Worm (Caenorhabditis elegans) whole organism, mixed stage, embryonic: Measurements from ENCODE around the gene txt-5.

Experiments used
- M03D4.4 ChIP-seq: sonication (generic microtip); optimal IDR thresholded peaks from 2 replicates; lab custom pipeline; 2017; ENCODE audit warnings: mild to moderate bottlenecking, missing genetic modification characterization, missing compliant biosample characterization
- ceh-43 ChIP-seq: fragments of 200-800 bp; sonication (Bioruptor generic); optimal IDR thresholded peaks from 2 replicates; lab custom pipeline; 2018; ENCODE audit warnings: mild to moderate bottlenecking, missing genetic modification characterization, moderate library complexity, missing compliant biosample characterization
- ceh-83 ChIP-seq: fragments of 200-800 bp; sonication (Bioruptor generic); optimal IDR thresholded peaks from 2 replicates; lab custom pipeline; 2018; ENCODE audit warnings: mild to moderate bottlenecking, missing genetic modification characterization, missing compliant biosample characterization
- ces-1 ChIP-seq: fragments of 150-350 bp; optimal IDR thresholded peaks from 2 replicates; lab custom pipeline; 2014; ENCODE audit warnings: missing biosample characterization, missing genetic modification reagents, missing genetic modification characterization
- cnd-1 ChIP-seq: fragments of 200-800 bp; sonication (Bioruptor generic); optimal IDR thresholded peaks from 2 replicates; lab custom pipeline; 2018; ENCODE audit warnings: mild to moderate bottlenecking, missing genetic modification characterization, missing compliant biosample characterization
- drap-1 ChIP-seq: fragments of 200-800 bp; sonication (Bioruptor generic); optimal IDR thresholded peaks from 3 replicates; lab custom pipeline; 2018; ENCODE audit warnings: mild to moderate bottlenecking, missing genetic modification characterization, missing compliant biosample characterization
- flh-1 ChIP-seq: fragments of 200-800 bp; sonication (Bioruptor generic); optimal IDR thresholded peaks from 2 replicates; lab custom pipeline; 2018; ENCODE audit warnings: mild to moderate bottlenecking, missing genetic modification characterization, moderate library complexity, missing compliant biosample characterization
- ham-2 ChIP-seq: fragments of 200-800 bp; sonication (Bioruptor generic); optimal IDR thresholded peaks from 2 replicates; lab custom pipeline; 2018; ENCODE audit warnings: mild to moderate bottlenecking, missing genetic modification characterization, missing compliant biosample characterization
- hlh-1 ChIP-seq: fragments of 150-350 bp; optimal IDR thresholded peaks from 2 replicates; lab custom pipeline; 2014; ENCODE audit warnings: missing biosample characterization, missing genetic modification reagents, missing genetic modification characterization
- lin-13 ChIP-seq: fragments of 150-350 bp; optimal IDR thresholded peaks from 2 replicates; lab custom pipeline; 2014; ENCODE audit warnings: missing biosample characterization, missing genetic modification characterization
- lin-32 ChIP-seq: fragments of 200-800 bp; sonication (Bioruptor generic); optimal IDR thresholded peaks from 2 replicates; lab custom pipeline; 2018; ENCODE audit warnings: mild to moderate bottlenecking, missing genetic modification characterization, missing compliant biosample characterization
- lsy-2 ChIP-seq: fragments of 150-350 bp; optimal IDR thresholded peaks from 2 replicates; lab custom pipeline; 2014; ENCODE audit warnings: missing biosample characterization, missing genetic modification characterization
- mep-1 ChIP-seq: fragments of 150-350 bp; optimal IDR thresholded peaks from 2 replicates; lab custom pipeline; 2017; ENCODE audit warnings: missing biosample characterization, missing genetic modification reagents, missing genetic modification characterization, inconsistent platforms
- mls-2 ChIP-seq: sonication (generic microtip); optimal IDR thresholded peaks from 2 replicates; lab custom pipeline; 2016; ENCODE audit warnings: mild to moderate bottlenecking, missing genetic modification characterization, moderate library complexity, missing compliant biosample characterization
- nhr-12 ChIP-seq: fragments of 150-350 bp; optimal IDR thresholded peaks from 2 replicates; lab custom pipeline; 2014; ENCODE audit warnings: missing biosample characterization, missing genetic modification characterization
- nhr-237 ChIP-seq: fragments of 150-350 bp; optimal IDR thresholded peaks from 2 replicates; lab custom pipeline; 2014; ENCODE audit warnings: missing biosample characterization, missing genetic modification characterization
- nhr-28 ChIP-seq: fragments of 150-350 bp; optimal IDR thresholded peaks from 2 replicates; lab custom pipeline; 2014; ENCODE audit warnings: missing biosample characterization, missing genetic modification characterization
- nhr-76 ChIP-seq: sonication (generic microtip); optimal IDR thresholded peaks from 2 replicates; lab custom pipeline; 2017; ENCODE audit warnings: missing biosample characterization, missing genetic modification characterization
- pha-4 ChIP-seq: fragments of 150-350 bp; optimal IDR thresholded peaks from 2 replicates; lab custom pipeline; 2018; ENCODE audit warnings: missing biosample characterization, missing genetic modification reagents, missing genetic modification characterization
- sem-2 ChIP-seq: fragments of 200-800 bp; sonication (Bioruptor generic); optimal IDR thresholded peaks from 2 replicates; lab custom pipeline; 2018; ENCODE audit warnings: mild to moderate bottlenecking, missing genetic modification characterization, missing compliant biosample characterization
- snpc-4 ChIP-seq: fragments of 150-350 bp; optimal IDR thresholded peaks from 2 replicates; lab custom pipeline; 2014; ENCODE audit warnings: missing biosample characterization, missing genetic modification characterization
- sptf-1 ChIP-seq: sonication (generic microtip); optimal IDR thresholded peaks from 2 replicates; lab custom pipeline; 2017; ENCODE audit warnings: mild to moderate bottlenecking, missing genetic modification characterization, moderate library complexity, missing compliant biosample characterization
- tbx-8 ChIP-seq: fragments of 200-800 bp; sonication (Bioruptor generic); optimal IDR thresholded peaks from 2 replicates; lab custom pipeline; 2018; ENCODE audit warnings: mild to moderate bottlenecking, missing genetic modification characterization, moderate library complexity, missing compliant biosample characterization
- unc-120 ChIP-seq: sonication (generic microtip); optimal IDR thresholded peaks from 2 replicates; lab custom pipeline; 2017; ENCODE audit warnings: missing genetic modification characterization, missing compliant biosample characterization; ENCODE audit not compliant: poor library complexity, severe bottlenecking
- unc-39 ChIP-seq: fragments of 150-350 bp; optimal IDR thresholded peaks from 2 replicates; lab custom pipeline; 2014; ENCODE audit warnings: missing biosample characterization, missing genetic modification characterization
- unc-62 ChIP-seq: fragments of 150-350 bp; optimal IDR thresholded peaks from 2 replicates; lab custom pipeline; 2014; ENCODE audit warnings: missing biosample characterization, missing genetic modification reagents, missing genetic modification characterization
- zip-8 ChIP-seq: fragments of 150-350 bp; optimal IDR thresholded peaks from 2 replicates; lab custom pipeline; 2014; ENCODE audit warnings: missing biosample characterization, missing genetic modification characterization
- ztf-11 ChIP-seq: fragments of 150-350 bp; optimal IDR thresholded peaks from 2 replicates; lab custom pipeline; 2014; ENCODE audit warnings: missing biosample characterization, missing genetic modification characterization

The txt-5 gene

DNA sequence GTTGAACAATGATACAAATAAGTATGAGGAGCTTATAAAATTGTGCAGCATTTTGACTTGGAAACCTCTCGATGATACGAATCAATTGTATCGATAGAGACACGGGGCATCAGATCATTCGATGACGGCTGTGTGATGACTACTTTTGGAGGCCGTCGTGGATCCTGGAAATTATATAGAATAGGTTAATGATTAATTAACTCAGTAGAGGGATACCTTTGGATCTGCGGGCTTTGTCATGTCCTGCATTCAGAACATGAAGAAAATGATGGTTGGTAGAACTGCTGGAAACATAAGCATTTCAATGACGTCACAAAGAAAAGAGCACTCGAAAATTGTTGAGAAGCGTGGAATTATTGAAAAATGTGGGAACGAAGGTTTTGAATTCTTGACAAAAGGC lies 22.3 kb downstream of the txt-5 start, which contains the start of gene ZK742.6:
ZK742.6 (minus strand) TSS at position 342 of the 400 bp plus-strand sequence.
- no peak for TF ChIP-seq zip-8 (tag; lab: Kevin White, UChicago)
- TF ChIP-seq hlh-1 = no peak
- no peak for TF ChIP-seq pha-4 (tag; lab: Kevin White, UChicago)
- TF ChIP-seq nhr-76 (tag; lab: Kevin White, UChicago) = no peak
- no peak for TF ChIP-seq sptf-1 (tag; lab: Kevin White, UChicago)
- TF ChIP-seq ham-2 (GFP tag; lab: Kevin White, UChicago) = no peak
- no peak for TF ChIP-seq snpc-4
- no peak for TF ChIP-seq drap-1
- TF ChIP-seq flh-1 (GFP tag; lab: Kevin White, UChicago) = no peak

DNA sequence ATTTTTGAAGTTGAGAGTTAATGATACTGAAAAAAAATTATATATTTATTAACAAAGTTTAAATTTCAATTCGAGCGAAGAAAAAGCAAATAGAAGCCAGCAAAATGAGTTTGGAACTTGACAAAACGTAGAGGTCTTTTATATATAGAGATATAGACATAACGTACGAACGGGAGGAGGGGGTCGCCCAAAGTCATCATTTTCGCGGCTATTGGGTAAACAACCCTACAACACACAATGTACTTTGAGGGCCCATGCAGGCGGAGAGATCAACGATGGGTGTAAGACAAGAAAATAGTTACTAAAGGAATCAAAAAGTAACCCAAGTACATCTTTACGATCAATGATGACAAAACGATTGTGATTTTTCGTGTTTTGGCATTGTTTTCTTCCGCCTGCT lies 25.2 kb downstream of the txt-5 start, which contains the start of gene ZK742.4:
ZK742.4 (minus strand) TSS at position 35 of the 400 bp plus-strand sequence.
- TF ChIP-seq hlh-1 (no peak), nhr-76 (tag; lab: Kevin White, UChicago) (no peak), mep-1 (tag; lab: Kevin White, UChicago) (no peak), ham-2 (GFP tag; lab: Kevin White, UChicago) (no peak), flh-1 (GFP tag; lab: Kevin White, UChicago) (no peak), pha-4 (tag; lab: Kevin White, UChicago) (peak; percentile 31)

DNA sequence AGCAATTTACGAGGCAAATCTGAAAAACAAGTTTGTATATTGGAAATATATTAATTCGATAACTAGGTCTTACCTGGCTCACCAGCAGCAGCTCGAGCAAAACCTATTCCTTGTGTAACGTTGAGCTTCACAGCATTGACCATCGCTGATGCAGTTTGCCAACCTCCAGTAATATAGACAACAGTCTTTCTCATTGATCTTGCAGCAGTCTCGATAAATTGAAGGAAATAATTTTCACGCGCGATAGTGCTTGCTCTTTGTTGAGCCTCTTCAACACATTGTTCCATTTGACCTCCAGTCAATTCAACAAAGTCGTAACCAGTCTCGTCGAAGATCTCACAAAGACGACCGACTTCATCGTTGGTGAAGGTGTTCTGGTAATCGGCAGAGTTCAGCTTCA lies 26.3 kb downstream of the txt-5 start:
- TF ChIP-seq mep-1 (tag; lab: Kevin White, UChicago) (no peak), lin-13 (tag; lab: Kevin White, UChicago) (no peak), hlh-1 (no peak), pha-4 (tag; lab: Kevin White, UChicago) (no peak), mls-2 (no peak), sptf-1 (tag; lab: Kevin White, UChicago) (no peak), M03D4.4 (tag; lab: Kevin White, UChicago) (no peak), lsy-2 (tag; lab: Kevin White, UChicago) (no peak), nhr-237 (tag; lab: Kevin White, UChicago) (no peak), zip-8 (tag; lab: Kevin White, UChicago) (no peak), nhr-76 (tag; lab: Kevin White, UChicago) (no peak), nhr-12 (tag; lab: Kevin White, UChicago) (no peak), ztf-11 (tag; lab: Kevin White, UChicago) (no peak), flh-1 (GFP tag; lab: Kevin White, UChicago) (no peak), tbx-8 (GFP tag; lab: Kevin White, UChicago) (no peak), snpc-4 (no peak), sem-2 (GFP tag; lab: Kevin White, UChicago) (no peak), lin-32 (GFP tag; lab: Kevin White, UChicago) (no peak), ces-1 (GFP tag; lab: Kevin White, UChicago) (no peak), ham-2 (GFP tag; lab: Kevin White, UChicago) (no peak)
- TF ChIP-seq, all 35 proteins: peak for 0

DNA sequence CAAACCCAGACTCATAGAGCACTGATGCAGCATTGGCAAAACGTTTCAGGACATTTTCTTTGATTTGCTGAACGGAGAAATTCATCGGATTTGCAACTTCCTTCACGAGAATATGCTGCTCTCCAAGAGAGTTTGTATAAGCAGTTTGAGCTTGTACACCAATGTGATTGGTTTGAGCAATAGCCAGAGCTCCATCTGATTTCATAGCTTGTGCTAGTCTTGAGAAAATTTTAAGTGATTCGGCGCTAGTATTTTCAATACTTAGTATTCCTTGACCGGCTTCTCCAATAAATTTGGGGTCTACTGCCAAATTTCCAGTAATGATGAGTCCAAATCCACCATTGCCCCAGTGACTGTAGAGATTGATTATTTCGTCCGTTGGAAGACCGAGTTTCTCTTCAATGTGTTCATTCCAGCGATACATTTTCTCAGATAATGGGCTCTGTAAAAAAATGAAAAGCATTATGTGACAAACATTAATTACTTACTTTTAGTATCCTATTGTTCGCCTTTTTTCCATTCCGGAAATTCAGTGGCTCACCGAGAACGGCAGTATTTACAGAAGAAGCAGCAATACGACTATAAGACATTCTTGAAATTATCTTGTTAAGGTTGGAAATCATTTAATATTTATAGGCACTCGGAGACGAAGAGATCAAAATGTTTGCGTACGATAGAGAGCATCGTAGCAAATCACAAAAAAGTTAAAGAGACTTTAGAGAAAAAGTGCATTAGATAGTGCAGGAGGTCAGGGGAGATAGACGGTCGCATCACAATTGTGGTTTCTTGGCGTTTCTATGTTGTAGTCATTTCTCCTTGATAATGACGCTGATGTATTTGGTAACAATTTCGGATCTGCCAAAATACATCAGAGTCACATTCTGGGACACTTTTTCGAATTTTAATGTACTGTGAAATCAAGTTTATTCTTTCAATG lies 27.3 kb downstream of the txt-5 start, which contains the start of gene ZK742.3:
ZK742.3 (minus strand) TSS at position 593 of the 937 bp plus-strand sequence.
- TF ChIP-seq zip-8 (tag; lab: Kevin White, UChicago) (no peak), nhr-76 (tag; lab: Kevin White, UChicago) (no peak), unc-120 (tag; lab: Kevin White, UChicago) (no peak), nhr-28 (no peak), mls-2 (no peak), hlh-1 (no peak), ceh-43 (GFP tag; lab: Kevin White, UChicago) (no peak), M03D4.4 (tag; lab: Kevin White, UChicago) (no peak), unc-39 (tag; lab: Kevin White, UChicago) (no peak), flh-1 (GFP tag; lab: Kevin White, UChicago) (no peak), sem-2 (GFP tag; lab: Kevin White, UChicago) (no peak), cnd-1 (tag; lab: Kevin White, UChicago) (no peak), mep-1 (tag; lab: Kevin White, UChicago) (no peak), ceh-83 (GFP tag; lab: Kevin White, UChicago) (no peak), snpc-4 (no peak), unc-62 (GFP tag; lab: Kevin White, UChicago) (no peak)
- TF ChIP-seq, all 35 proteins: peak for 0
